Worm (Caenorhabditis elegans) whole organism, L4 larva: ENCODE results near the gene T28F3.9.

Experiments used
- dve-1 ChIP-seq: sonication (generic microtip); optimal IDR thresholded peaks from 2 replicates; lab custom pipeline; 2017; ENCODE audit warnings: antibody characterized with exemption, mild to moderate bottlenecking, missing genetic modification characterization, missing compliant biosample characterization; ENCODE audit not compliant: insufficient read depth
- egl-27 ChIP-seq: sonication (generic microtip); optimal IDR thresholded peaks from 3 replicates; lab custom pipeline; 2017; ENCODE audit warnings: missing biosample characterization, missing genetic modification reagents, missing genetic modification characterization
- lin-15B ChIP-seq: fragments of 150-350 bp; sonication (generic microtip); optimal IDR thresholded peaks from 3 replicates; lab custom pipeline; 2014; ENCODE audit warnings: missing biosample characterization, missing genetic modification characterization
- nhr-11 ChIP-seq: fragments of 150-350 bp; optimal IDR thresholded peaks from 2 replicates; lab custom pipeline; 2014; ENCODE audit warnings: missing biosample characterization, missing genetic modification characterization
- nhr-25 ChIP-seq: sonication (generic microtip); optimal IDR thresholded peaks from 2 replicates; lab custom pipeline; 2017; ENCODE audit warnings: missing genetic modification characterization, mild to moderate bottlenecking, missing compliant biosample characterization, antibody characterized with exemption, moderate library complexity, borderline replicate concordance; ENCODE audit not compliant: insufficient read depth
- nhr-42 ChIP-seq: fragments of 200-800 bp; sonication (Bioruptor generic); IDR thresholded peaks from 2 replicates; pipeline ENCODE4 v1.3.6; 2022; ENCODE audit warnings: missing genetic modification characterization, missing compliant biosample characterization
- nhr-76 ChIP-seq: fragments of 150-350 bp; optimal IDR thresholded peaks from 2 replicates; lab custom pipeline; 2014; ENCODE audit warnings: missing biosample characterization, missing genetic modification characterization
- rbr-2 ChIP-seq: sonication (generic microtip); optimal IDR thresholded peaks from 2 replicates; lab custom pipeline; 2016; ENCODE audit warnings: missing genotype, missing genetic modification characterization, missing compliant biosample characterization
- skn-1 ChIP-seq: fragments of 150-350 bp; optimal IDR thresholded peaks from 2 replicates; lab custom pipeline; 2014; ENCODE audit warnings: missing biosample characterization, missing genetic modification characterization
- snpc-4 ChIP-seq: fragments of 150-350 bp; optimal IDR thresholded peaks from 2 replicates; lab custom pipeline; 2014; ENCODE audit warnings: missing biosample characterization, missing genetic modification characterization
- unc-62 ChIP-seq, 3 experiments: fragments of 150-350 bp in 1 of 3; sonication (generic microtip); optimal IDR thresholded peaks in 2 of 3; peaks in 1 of 3; 1 replicate in 1 of 3; 2 replicates in 2 of 3; lab custom pipeline; 2014 to 2017; ENCODE audit warnings: missing biosample characterization in 3 of 3, missing genetic modification characterization in 3 of 3, missing genetic modification reagents in 3 of 3, missing genotype in 1 of 3
- zfp-2 ChIP-seq: sonication (generic microtip); optimal IDR thresholded peaks from 2 replicates; lab custom pipeline; 2016; ENCODE audit warnings: mild to moderate bottlenecking, missing genetic modification characterization, missing compliant biosample characterization

ce11 chrIV:17276705-17277458 is 31.4 kb upstream of the T28F3.9 start, which contains the start of gene clec-196:
- TF ChIP-seq snpc-4 (tag; lab: Kevin White, UChicago) (no peak), zfp-2 (no peak), unc-62 (GFP tag; optimal IDR thresholded peaks at IDR 0.05 in 1 of 2; lab: Kevin White, UChicago) (no peak), unc-62 (tag; optimal IDR thresholded peaks at IDR 0.05; lab: Kevin White, UChicago) (no peak), egl-27 (tag; lab: Kevin White, UChicago) (no peak), dve-1 (tag; lab: Kevin White, UChicago) (peak; percentile 4), nhr-42 (GFP tag; lab: Robert Waterston, UW) (no peak), skn-1 (tag; lab: Kevin White, UChicago) (no peak), nhr-11 (no peak), nhr-25 (tag; lab: Kevin White, UChicago) (no peak), rbr-2 (no peak), lin-15B (tag; lab: Kevin White, UChicago) (no peak), nhr-76 (no peak)
